Worm (Caenorhabditis elegans) whole organism, young adult: ENCODE data around the gene F29B9.1.

Experiments
- B0336.3 ChIP-seq: fragments of 200-800 bp; sonication (Bioruptor generic); IDR thresholded peaks from 2 replicates; pipeline ENCODE4 v1.3.6; 2022; ENCODE audit warnings: missing genetic modification characterization, missing compliant biosample characterization
- F33H1.4 ChIP-seq: fragments of 200-800 bp; sonication (Bioruptor generic); IDR thresholded peaks from 2 replicates; pipeline ENCODE4 v1.3.6; 2022; ENCODE audit warnings: missing genetic modification reagents, missing genetic modification characterization, missing compliant biosample characterization
- F49E8.2 ChIP-seq: sonication (generic microtip); optimal IDR thresholded peaks from 3 replicates; lab custom pipeline; 2017; ENCODE audit warnings: missing genetic modification characterization, mild to moderate bottlenecking, missing compliant biosample characterization, antibody characterized with exemption, moderate library complexity; ENCODE audit not compliant: insufficient read depth
- F52B5.7 ChIP-seq: sonication (generic microtip); optimal IDR thresholded peaks from 2 replicates; lab custom pipeline; 2016; ENCODE audit warnings: mild to moderate bottlenecking, missing genetic modification characterization, missing compliant biosample characterization
- T07F8.4 ChIP-seq: sonication (generic microtip); optimal IDR thresholded peaks from 2 replicates; lab custom pipeline; 2016; ENCODE audit warnings: mild to moderate bottlenecking, missing genetic modification characterization, moderate library complexity, missing compliant biosample characterization
- Y53G8AR.9 ChIP-seq: fragments of 200-800 bp; sonication (Bioruptor generic); conservative IDR thresholded peaks from 2 replicates; pipeline ENCODE4 v1.3.6; 2022; ENCODE audit warnings: missing genetic modification reagents, missing genetic modification characterization, missing compliant biosample characterization
- Y56A3A.18 ChIP-seq: fragments of 200-800 bp; sonication (Bioruptor generic); IDR thresholded peaks from 2 replicates; pipeline ENCODE4 v1.3.6; 2022; ENCODE audit warnings: missing genetic modification reagents, missing genetic modification characterization, missing compliant biosample characterization
- Y79H2A.3 ChIP-seq: fragments of 200-800 bp; sonication (Bioruptor generic); conservative IDR thresholded peaks from 2 replicates; pipeline ENCODE4 v1.3.6; 2022; ENCODE audit warnings: missing genetic modification reagents, missing genetic modification characterization, missing compliant biosample characterization
- Y95B8A.8 ChIP-seq: fragments of 200-800 bp; sonication (Bioruptor generic); IDR thresholded peaks from 2 replicates; pipeline ENCODE4 v1.3.6; 2022; ENCODE audit warnings: missing genetic modification reagents, missing genetic modification characterization, missing compliant biosample characterization
- ama-1 ChIP-seq, 3 experiments: fragments of 150-350 bp in 1 of 3; sonication (generic microtip) in 2 of 3; optimal IDR thresholded peaks; 2 replicates each; lab custom pipeline; 2014 to 2018; ENCODE audit warnings: missing biosample characterization in 2 of 3, missing genetic modification characterization in 2 of 3, missing genetic modification reagents in 2 of 3
- aptf-3 ChIP-seq: fragments of 200-800 bp; sonication (Bioruptor generic); IDR thresholded peaks from 2 replicates; pipeline ENCODE4 v1.3.6; 2022; ENCODE audit warnings: missing genetic modification characterization, missing compliant biosample characterization
- atf-7 ChIP-seq: sonication (generic microtip); optimal IDR thresholded peaks from 2 replicates; lab custom pipeline; 2017; ENCODE audit warnings: mild to moderate bottlenecking, missing genetic modification characterization, missing compliant biosample characterization
- attf-5 ChIP-seq: fragments of 200-800 bp; sonication (Bioruptor generic); optimal IDR thresholded peaks from 2 replicates; lab custom pipeline; 2018; ENCODE audit warnings: mild to moderate bottlenecking, missing genetic modification characterization, missing compliant biosample characterization
- cebp-1 ChIP-seq, 2 experiments: fragments of 200-800 bp in 1 of 2; sonication (Bioruptor generic) in 1 of 2; sonication (generic microtip) in 1 of 2; IDR thresholded peaks in 1 of 2; optimal IDR thresholded peaks in 1 of 2; 2 replicates each; pipeline versions ENCODE4 v1.3.6 to Lab custom; 2017 to 2022; ENCODE audit warnings: missing compliant biosample characterization in 2 of 2, missing genetic modification characterization in 2 of 2, mild to moderate bottlenecking in 1 of 2, missing genetic modification reagents in 1 of 2, moderate library complexity in 1 of 2
- cebp-2 ChIP-seq: fragments of 200-800 bp; sonication (Bioruptor generic); IDR thresholded peaks from 2 replicates; pipeline ENCODE4 v1.3.6; 2022; ENCODE audit warnings: missing genetic modification characterization, missing compliant biosample characterization
- ceh-100 ChIP-seq: fragments of 200-800 bp; sonication (Bioruptor generic); IDR thresholded peaks from 2 replicates; pipeline ENCODE4 v1.3.6; 2022; ENCODE audit warnings: missing genetic modification reagents, missing genetic modification characterization, missing compliant biosample characterization
- ceh-27 ChIP-seq: fragments of 200-800 bp; sonication (Bioruptor generic); optimal IDR thresholded peaks from 2 replicates; lab custom pipeline; 2018; ENCODE audit warnings: mild to moderate bottlenecking, missing genetic modification characterization, moderate library complexity, missing compliant biosample characterization
- ceh-40 ChIP-seq: fragments of 200-800 bp; sonication (Bioruptor generic); IDR thresholded peaks from 2 replicates; pipeline ENCODE4 v1.3.6; 2022; ENCODE audit warnings: missing genetic modification characterization, missing compliant biosample characterization
- ceh-79 ChIP-seq: sonication (generic microtip); optimal IDR thresholded peaks from 2 replicates; lab custom pipeline; 2017; ENCODE audit warnings: mild to moderate bottlenecking, missing genetic modification characterization, missing compliant biosample characterization
- chd-7 ChIP-seq: sonication (generic microtip); optimal IDR thresholded peaks from 2 replicates; lab custom pipeline; 2016; ENCODE audit warnings: mild to moderate bottlenecking, missing genetic modification characterization, moderate library complexity, missing compliant biosample characterization
- dox-1 ChIP-seq: fragments of 200-800 bp; sonication (Bioruptor generic); IDR thresholded peaks from 2 replicates; pipeline ENCODE4 v1.3.6; 2022; ENCODE audit warnings: missing genetic modification reagents, missing genetic modification characterization, missing compliant biosample characterization
- ekl-4 ChIP-seq: fragments of 200-800 bp; sonication (Bioruptor generic); IDR thresholded peaks from 2 replicates; pipeline ENCODE4 v1.3.6; 2022; ENCODE audit warnings: missing genetic modification reagents, missing genetic modification characterization, missing compliant biosample characterization
- fkh-3 ChIP-seq: sonication (generic microtip); optimal IDR thresholded peaks from 2 replicates; lab custom pipeline; 2016; ENCODE audit warnings: mild to moderate bottlenecking, missing genetic modification characterization, missing compliant biosample characterization
- gei-17 ChIP-seq: fragments of 200-800 bp; sonication (Bioruptor generic); optimal IDR thresholded peaks from 2 replicates; lab custom pipeline; 2018; ENCODE audit warnings: mild to moderate bottlenecking, missing genetic modification characterization, missing compliant biosample characterization
- hmg-1.2 ChIP-seq: fragments of 200-800 bp; sonication (Bioruptor generic); IDR thresholded peaks from 2 replicates; pipeline ENCODE4 v1.3.6; 2022; ENCODE audit warnings: missing genetic modification reagents, missing genetic modification characterization, missing compliant biosample characterization
- hsf-1 ChIP-seq: fragments of 200-800 bp; sonication (Bioruptor generic); IDR thresholded peaks from 2 replicates; pipeline ENCODE4 v1.3.6; 2022; ENCODE audit warnings: missing genetic modification reagents, missing genetic modification characterization, missing compliant biosample characterization
- lin-26 ChIP-seq: fragments of 200-800 bp; sonication (Bioruptor generic); IDR thresholded peaks from 2 replicates; pipeline ENCODE4 v1.3.6; 2022; ENCODE audit warnings: missing genetic modification reagents, missing genetic modification characterization, missing compliant biosample characterization
- lin-35 ChIP-seq, 3 experiments: fragments of 150-350 bp in 2 of 3; sonication (generic microtip) in 1 of 3; optimal IDR thresholded peaks; 2 replicates each; lab custom pipeline; 2014 to 2018; ENCODE audit warnings: missing biosample characterization in 3 of 3, missing genetic modification characterization in 3 of 3, missing genetic modification reagents in 3 of 3
- madf-10 ChIP-seq: sonication (generic microtip); optimal IDR thresholded peaks from 2 replicates; lab custom pipeline; 2016; ENCODE audit warnings: mild to moderate bottlenecking, missing genetic modification characterization, missing compliant biosample characterization
- madf-6 ChIP-seq: fragments of 200-800 bp; sonication (Bioruptor generic); IDR thresholded peaks from 2 replicates; pipeline ENCODE4 v1.3.6; 2022; ENCODE audit warnings: missing genetic modification reagents, missing genetic modification characterization, missing compliant biosample characterization
- mcd-1 ChIP-seq: fragments of 200-800 bp; sonication (Bioruptor generic); IDR thresholded peaks from 2 replicates; pipeline ENCODE4 v1.3.6; 2022; ENCODE audit warnings: missing genetic modification reagents, missing genetic modification characterization, missing compliant biosample characterization
- mel-28 ChIP-seq: sonication (generic microtip); optimal IDR thresholded peaks from 2 replicates; lab custom pipeline; 2016; ENCODE audit warnings: borderline replicate concordance, mild to moderate bottlenecking, missing genetic modification characterization, missing compliant biosample characterization
- nfya-2 ChIP-seq: fragments of 200-800 bp; sonication (Bioruptor generic); IDR thresholded peaks from 2 replicates; pipeline ENCODE4 v1.3.6; 2022; ENCODE audit warnings: missing genetic modification reagents, missing genetic modification characterization, missing compliant biosample characterization
- nfyb-1 ChIP-seq: fragments of 200-800 bp; sonication (Bioruptor generic); IDR thresholded peaks from 2 replicates; pipeline ENCODE4 v1.3.6; 2022; ENCODE audit warnings: missing genetic modification reagents, missing genetic modification characterization, missing compliant biosample characterization
- pbrm-1 ChIP-seq: fragments of 200-800 bp; sonication (Bioruptor generic); IDR thresholded peaks from 2 replicates; pipeline ENCODE4 v1.3.6; 2022; ENCODE audit warnings: missing genetic modification reagents, missing genetic modification characterization, missing compliant biosample characterization
- rcor-1 ChIP-seq: fragments of 200-800 bp; sonication (Bioruptor generic); IDR thresholded peaks from 2 replicates; pipeline ENCODE4 v1.3.6; 2022; ENCODE audit warnings: missing genetic modification reagents, missing genetic modification characterization, missing compliant biosample characterization
- snpc-3.4 ChIP-seq: sonication (generic microtip); optimal IDR thresholded peaks from 2 replicates; lab custom pipeline; 2017; ENCODE audit warnings: missing genetic modification characterization, mild to moderate bottlenecking, missing compliant biosample characterization, antibody characterized with exemption, moderate library complexity, missing genotype, missing genetic modification reagents
- snpc-4 ChIP-seq, 5 experiments: fragments of 150-350 bp in 1 of 5; sonication (generic microtip) in 4 of 5; optimal IDR thresholded peaks; 2 replicates each; lab custom pipeline; 2014 to 2018; ENCODE audit warnings: missing genetic modification characterization in 5 of 5, missing biosample characterization in 3 of 5, antibody characterized with exemption in 2 of 5, mild to moderate bottlenecking in 2 of 5, missing compliant biosample characterization in 2 of 5, missing genotype in 2 of 5, moderate library complexity in 2 of 5, missing genetic modification reagents in 1 of 5
- tlf-1 ChIP-seq: fragments of 200-800 bp; sonication (Bioruptor generic); optimal IDR thresholded peaks from 2 replicates; lab custom pipeline; 2018; ENCODE audit warnings: mild to moderate bottlenecking, missing genetic modification characterization, missing compliant biosample characterization
- unc-130 ChIP-seq: sonication (generic microtip); optimal IDR thresholded peaks from 2 replicates; lab custom pipeline; 2016; ENCODE audit warnings: missing genetic modification reagents, missing genetic modification characterization, missing compliant biosample characterization
- xnd-1 ChIP-seq: sonication (generic microtip); optimal IDR thresholded peaks from 2 replicates; lab custom pipeline; 2016; ENCODE audit warnings: missing genotype, missing genetic modification reagents, missing genetic modification characterization, missing compliant biosample characterization
- zfh-2 ChIP-seq: fragments of 200-800 bp; sonication (Bioruptor generic); conservative IDR thresholded peaks from 2 replicates; pipeline ENCODE4 v1.3.6; 2022; ENCODE audit warnings: missing genetic modification reagents, missing genetic modification characterization, missing compliant biosample characterization
- zim-3 ChIP-seq: sonication (generic microtip); optimal IDR thresholded peaks from 2 replicates; lab custom pipeline; 2017; ENCODE audit warnings: mild to moderate bottlenecking, missing genetic modification characterization, moderate library complexity, missing compliant biosample characterization
- ztf-18 ChIP-seq: sonication (generic microtip); optimal IDR thresholded peaks from 2 replicates; lab custom pipeline; 2016; ENCODE audit warnings: missing genotype, mild to moderate bottlenecking, missing genetic modification characterization, missing compliant biosample characterization
- ztf-6 ChIP-seq: fragments of 200-800 bp; sonication (Bioruptor generic); IDR thresholded peaks from 2 replicates; pipeline ENCODE4 v1.3.6; 2022; ENCODE audit warnings: missing genetic modification reagents, missing genetic modification characterization, missing compliant biosample characterization

The F29B9.1 gene

DNA sequence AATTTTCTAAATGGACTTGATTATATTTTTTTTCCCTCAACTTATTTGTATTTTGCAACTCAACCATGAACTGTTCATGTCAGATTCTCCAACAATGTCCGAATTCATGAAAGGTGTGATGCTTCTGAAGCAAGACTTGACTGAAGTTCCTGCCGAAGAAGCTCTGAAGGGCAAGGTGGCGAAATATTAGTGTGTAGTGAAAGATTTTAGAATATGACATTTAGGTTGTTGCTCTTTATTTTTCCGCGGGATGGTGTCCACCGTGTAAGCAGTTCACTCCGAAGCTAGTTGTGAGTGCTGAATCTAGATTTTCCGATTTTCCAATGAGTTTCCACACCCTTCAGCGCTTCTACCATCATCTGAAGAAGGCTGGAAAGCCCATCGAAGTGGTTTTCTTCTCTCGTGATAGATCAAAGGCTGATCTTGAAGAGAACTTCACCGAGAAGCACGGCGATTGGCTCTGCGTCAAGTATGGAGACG, 12.8 kb upstream of the F29B9.1 start, which contains the start of gene F29B9.5:
Gene F29B9.5 (plus strand): TSS at position 51 of the 480 bp plus-strand sequence.
- TF ChIP-seq ama-1 (optimal IDR thresholded peaks at IDR 0.05; lab: Kevin White, UChicago) (peak; percentile 62), ama-1 (GFP tag; optimal IDR thresholded peaks at IDR 0.05; lab: Kevin White, UChicago) (no peak), fkh-3 (tag; lab: Kevin White, UChicago) (peak; percentile 47), snpc-4 (GFP tag; optimal IDR thresholded peaks at IDR 0.05; lab: Kevin White, UChicago) (peak; percentile 2), snpc-4 (tag; optimal IDR thresholded peaks at IDR 0.05; lab: Kevin White, UChicago) (peak in 1 of 4 experiments; percentile 18), rcor-1 (0 out of 2 replicates have a peak, but pooled peaks have one; percentile 19), snpc-3.4 (tag; lab: Kevin White, UChicago) (peak; percentile 41), nfya-2 (GFP tag; lab: Robert Waterston, UW) (0 out of 2 replicates have a peak, but pooled peaks have one; percentile 22), ztf-18 (tag; lab: Kevin White, UChicago) (no peak), ceh-100 (GFP tag; lab: Robert Waterston, UW) (0 out of 2 replicates have a peak, but pooled peaks have one; percentile 14), Y56A3A.18 (peak; percentile 36; the same call in 1 of the 2 replicates), attf-5 (no peak), gei-17 (GFP tag; lab: Kevin White, UChicago) (no peak), ceh-40 (GFP tag; lab: Robert Waterston, UW) (0 out of 2 replicates have a peak, but pooled peaks have one; percentile 26), hmg-1.2 (GFP tag; lab: Robert Waterston, UW) (0 out of 2 replicates have a peak, but pooled peaks have one; percentile 14), hsf-1 (peak; percentile 77), chd-7 (tag; lab: Kevin White, UChicago) (peak; percentile 63), Y95B8A.8 (0 out of 2 replicates have a peak, but pooled peaks have one; percentile 10), ekl-4 (GFP tag; lab: Robert Waterston, UW) (peak; percentile 71), dox-1 (GFP tag; lab: Robert Waterston, UW) (peak; percentile 24; the same call in 1 of the 2 replicates), xnd-1 (tag; lab: Kevin White, UChicago) (peak; percentile 41), zfh-2 (GFP tag; lab: Robert Waterston, UW) (no peak), aptf-3 (GFP tag; lab: Robert Waterston, UW) (0 out of 2 replicates have a peak, but pooled peaks have one; percentile 45), madf-10 (no peak), mcd-1 (peak; percentile 31; the same call in 1 of the 2 replicates), cebp-2 (0 out of 2 replicates have a peak, but pooled peaks have one; percentile 41), Y79H2A.3 (0 out of 2 replicates have a peak, but pooled peaks have one; percentile 32), F33H1.4 (peak; percentile 26), lin-35 (GFP tag; optimal IDR thresholded peaks at IDR 0.05; lab: Kevin White, UChicago) (no peak), B0336.3 (GFP tag; lab: Robert Waterston, UW) (peak; percentile 86), Y53G8AR.9 (GFP tag; lab: Robert Waterston, UW) (peak; percentile 80), lin-26 (GFP tag; lab: Robert Waterston, UW) (peak; percentile 62; the same call in 1 of the 2 replicates), nfyb-1 (GFP tag; lab: Robert Waterston, UW) (0 out of 2 replicates have a peak, but pooled peaks have one; percentile 54), mel-28 (tag; lab: Kevin White, UChicago) (no peak), ceh-79 (tag; lab: Kevin White, UChicago) (peak; percentile 51), F49E8.2 (peak; percentile 75), pbrm-1 (GFP tag; lab: Robert Waterston, UW) (peak; percentile 51; the same call in 1 of the 2 replicates), tlf-1 (peak; percentile 6), atf-7 (tag; lab: Kevin White, UChicago) (peak; percentile 13), madf-6 (GFP tag; lab: Robert Waterston, UW) (peak; percentile 68), F52B5.7 (tag; lab: Kevin White, UChicago) (peak; percentile 42), ztf-6 (no peak), zim-3 (tag; lab: Kevin White, UChicago) (peak; percentile 13), cebp-1 (GFP tag; IDR thresholded peaks at IDR 0.05; lab: Robert Waterston, UW) (no peak), cebp-1 (tag; optimal IDR thresholded peaks at IDR 0.05; lab: Kevin White, UChicago) (peak; percentile 4), ceh-27 (no peak), unc-130 (GFP tag; lab: Kevin White, UChicago) (no peak), T07F8.4 (peak; percentile 18)
